Fruit fly (Drosophila melanogaster): Measurements from ENCODE around the gene Daao2.

Daao2 gene

DNA sequence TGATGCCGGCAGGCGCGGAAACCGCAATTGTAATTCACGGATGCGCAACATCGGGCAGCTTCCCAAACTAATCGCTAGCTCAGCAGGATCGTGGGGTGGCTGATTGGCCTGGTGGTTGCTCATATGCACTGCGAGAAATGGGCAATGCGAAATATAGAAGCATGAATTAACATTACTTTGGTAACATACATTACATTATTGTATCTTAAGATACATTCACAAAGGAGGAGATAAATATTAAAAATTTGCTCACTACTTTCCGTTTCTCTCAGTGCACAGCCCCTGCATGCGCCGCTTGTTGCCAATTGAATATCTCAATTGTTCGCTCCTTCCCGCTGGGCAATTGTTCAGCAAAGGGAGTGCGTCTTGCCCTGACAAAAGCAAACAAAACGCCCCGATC is 38.5 kb downstream of the Daao2 start (continued):
- TF ChIP-seq CG1647 (GFP tag; optimal IDR thresholded peaks at IDR 0.05) (peak; percentile 27), HmgZ (tag; optimal IDR thresholded peaks at IDR 0.05) (no peak), CG7372 (GFP tag; IDR thresholded peaks at IDR 0.05) (peak; percentile 70), eyg (GFP tag; optimal IDR thresholded peaks at IDR 0.05) (no peak), CG15601 (tag; optimal IDR thresholded peaks at IDR 0.05) (peak; percentile 81), mld (GFP tag; IDR thresholded peaks at IDR 0.05; ENCODE audit: partially characterized antibody) (no peak), Dek (tag; optimal IDR thresholded peaks at IDR 0.05) (no peak), Hr39 (optimal IDR thresholded peaks at IDR 0.05) (no peak), TFAM (GFP tag; optimal IDR thresholded peaks at IDR 0.05) (no peak), gce (GFP tag; IDR thresholded peaks at IDR 0.05) (peak; percentile 75; the same call in 2 of the 3 replicates), CG17802 (tag; optimal IDR thresholded peaks at IDR 0.05) (peak; percentile 61), Mes4 (GFP tag; optimal IDR thresholded peaks at IDR 0.05) (peak; percentile 68), ci (GFP tag; IDR thresholded peaks at IDR 0.05) (peak; percentile 91), crp (GFP tag; optimal IDR thresholded peaks at IDR 0.05) (peak in 1 of 2 experiments; percentile 3), CG10321 (GFP tag; IDR thresholded peaks at IDR 0.05) (no peak), zen (tag; optimal IDR thresholded peaks at IDR 0.05) (peak; percentile 93), CG1024 (GFP tag; IDR thresholded peaks at IDR 0.05) (peak; percentile 80), slbo (GFP tag; IDR thresholded peaks at IDR 0.05) (peak; percentile 50), Jarid2 (GFP tag; optimal IDR thresholded peaks at IDR 0.05) (peak; percentile 44), CG8765 (GFP tag; IDR thresholded peaks at IDR 0.05) (peak; percentile 82), PHDP (tag; optimal IDR thresholded peaks at IDR 0.05) (no peak), luna (GFP tag; optimal IDR thresholded peaks at IDR 0.05) (no peak), B-H1 (GFP tag; IDR thresholded peaks at IDR 0.05) (peak; percentile 42; the same call in 2 of the 3 replicates), Oaz (GFP tag; IDR thresholded peaks at IDR 0.05) (no peak), CG7745 (tag; optimal IDR thresholded peaks at IDR 0.05) (no peak), mirr (GFP tag; optimal IDR thresholded peaks at IDR 0.05) (no peak), Pdp1 (GFP tag; optimal IDR thresholded peaks at IDR 0.05) (peak in 1 of 2 experiments; percentile 61), CG32532 (GFP tag; IDR thresholded peaks at IDR 0.05) (no peak), CG11696 (GFP tag; IDR thresholded peaks at IDR 0.05) (peak; percentile 52; the same call in 1 of the 2 replicates), CG6683 (GFP tag; optimal IDR thresholded peaks at IDR 0.05) (no peak), zen2 (GFP tag; IDR thresholded peaks at IDR 0.05; ENCODE audit: partially characterized antibody) (no peak), Ets97D (GFP tag; optimal IDR thresholded peaks at IDR 0.05) (no peak), MTF-1 (GFP tag; optimal IDR thresholded peaks at IDR 0.05; ENCODE audit: borderline replicate concordance) (peak; percentile 51), HLH54F (GFP tag; optimal IDR thresholded peaks at IDR 0.05) (no peak), CG1602 (GFP tag; optimal IDR thresholded peaks at IDR 0.05) (peak; percentile 68), wdn (GFP tag; IDR thresholded peaks at IDR 0.05) (no peak), CG10565 (GFP tag; optimal IDR thresholded peaks at IDR 0.05) (no peak), CG13624 (GFP tag; optimal IDR thresholded peaks at IDR 0.05) (peak; percentile 42), NC2β (GFP tag; optimal IDR thresholded peaks at IDR 0.05) (peak; percentile 69), otp (GFP tag; IDR thresholded peaks at IDR 0.05) (peak; percentile 85), tgo (GFP tag; IDR thresholded peaks at IDR 0.05) (peak; percentile 60; the same call in 2 of the 3 replicates), BEAF-32 (GFP tag; optimal IDR thresholded peaks at IDR 0.05) (no peak), Bteb2 (GFP tag; optimal IDR thresholded peaks at IDR 0.05) (no peak), sim (GFP tag; IDR thresholded peaks at IDR 0.05) (peak; percentile 74), CG10274 (GFP tag; optimal IDR thresholded peaks at IDR 0.05) (no peak), Ssrp (tag; optimal IDR thresholded peaks at IDR 0.05) (peak; percentile 68), CG11247 (GFP tag; IDR thresholded peaks at IDR 0.05) (peak; percentile 24; the same call in 1 of the 2 replicates), scrt (GFP tag; optimal IDR thresholded peaks at IDR 0.05) (peak; percentile 44), ara (GFP tag; IDR thresholded peaks at IDR 0.05) (peak; percentile 91), CG11093 (GFP tag; IDR thresholded peaks at IDR 0.05) (peak; percentile 69), CG7271 (tag; optimal IDR thresholded peaks at IDR 0.05) (peak; percentile 66)

All from whole organism, embryonic.